Worm (Caenorhabditis elegans): Measurements from ENCODE around the gene str-93.

DNA sequence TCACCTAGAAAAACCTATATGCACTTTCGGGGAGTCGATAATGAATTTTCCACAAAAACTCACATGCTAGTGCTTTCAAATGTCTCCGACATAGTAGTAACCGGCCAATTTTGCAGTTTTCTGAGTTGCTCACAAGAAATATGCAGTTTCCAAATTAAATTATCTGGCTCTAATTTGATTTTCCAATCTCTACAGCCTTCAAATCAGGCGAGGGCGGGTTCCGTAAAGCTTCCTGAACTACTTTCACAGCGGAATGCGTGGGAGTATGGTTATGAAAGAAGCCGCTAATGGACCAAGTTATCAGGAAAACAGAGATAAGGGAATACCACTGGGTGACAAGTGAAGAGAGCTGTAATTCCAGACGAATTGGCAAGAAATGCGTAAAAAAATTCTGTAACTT is 7.3 kb downstream of the str-93 start, which contains the start of gene F59A1.11:
- TF ChIP-seq flt-1 (GFP tag; IDR thresholded peaks at IDR 0.05): no peak
- TF ChIP-seq tra-4 (tag; optimal IDR thresholded peaks at IDR 0.05): no peak
- no peak for TF ChIP-seq aly-1 (tag; optimal IDR thresholded peaks at IDR 0.05)
- no peak for TF ChIP-seq ceh-36 (tag; optimal IDR thresholded peaks at IDR 0.05)
- TF ChIP-seq ama-1 (optimal IDR thresholded peaks at IDR 0.05): no peak
- no peak for TF ChIP-seq pes-1 (GFP tag; IDR thresholded peaks at IDR 0.05)
- no peak for TF ChIP-seq ets-7 (tag; optimal IDR thresholded peaks at IDR 0.05)
- no peak for TF ChIP-seq scrt-1 (GFP tag; IDR thresholded peaks at IDR 0.05)
- TF ChIP-seq F13C5.2 (tag; optimal IDR thresholded peaks at IDR 0.05): no peak
- TF ChIP-seq tbx-37 (GFP tag; conservative IDR thresholded peaks at IDR 0.05): no peak
- no peak for TF ChIP-seq sea-1 (GFP tag; conservative IDR thresholded peaks at IDR 0.05)
- TF ChIP-seq ceh-13 (GFP tag; optimal IDR thresholded peaks at IDR 0.05): no peak

Measured in whole organism, early embryonic.